Fruit fly (Drosophila melanogaster) whole organism, embryonic: ENCODE data around the gene CG15011.

Experiments
- CG10543 ChIP-seq: fragments of 200-800 bp; sonication (Bioruptor generic); optimal IDR thresholded peaks from 3 replicates; lab custom pipeline; 2017; ENCODE audit warnings: missing biosample characterization, mild to moderate bottlenecking, missing genetic modification characterization, moderate library complexity
- CG11093 ChIP-seq: fragments of 200-800 bp; sonication (Bioruptor generic); IDR thresholded peaks from 3 replicates; pipeline ENCODE4 v1.3.6; 2022; ENCODE audit warnings: missing biosample characterization, missing genetic modification characterization
- CG12071 ChIP-seq: fragments of 200-800 bp; sonication (Bioruptor generic); optimal IDR thresholded peaks from 3 replicates; lab custom pipeline; 2018; ENCODE audit warnings: missing biosample characterization, mild to moderate bottlenecking, missing genetic modification characterization
- CG12219 ChIP-seq: fragments of 200-800 bp; sonication (Bioruptor generic); optimal IDR thresholded peaks from 3 replicates; lab custom pipeline; 2018; ENCODE audit warnings: missing biosample characterization, mild to moderate bottlenecking, missing genetic modification characterization
- CG12391 ChIP-seq: fragments of 200-800 bp; sonication (Bioruptor generic); optimal IDR thresholded peaks from 3 replicates; lab custom pipeline; 2018; ENCODE audit warnings: missing biosample characterization, mild to moderate bottlenecking, missing genetic modification characterization, moderate library complexity
- CG13123 ChIP-seq: fragments of 200-800 bp; sonication (Bioruptor generic); optimal IDR thresholded peaks from 2 replicates; lab custom pipeline; 2016; ENCODE audit warnings: missing biosample characterization, missing genetic modification characterization
- CG13424 ChIP-seq: fragments of 200-800 bp; sonication (Bioruptor generic); optimal IDR thresholded peaks from 2 replicates; lab custom pipeline; 2019; ENCODE audit warnings: missing biosample characterization, mild to moderate bottlenecking, missing genetic modification characterization, moderate library complexity
- CG14050 ChIP-seq: fragments of 200-800 bp; sonication (Bioruptor generic); IDR thresholded peaks from 3 replicates; pipeline ENCODE4 v1.3.6; 2022; ENCODE audit warnings: missing biosample characterization, missing genetic modification characterization
- CG17328 ChIP-seq: fragments of 200-800 bp; sonication (Bioruptor generic); IDR thresholded peaks from 2 replicates; pipeline ENCODE4 v1.3.6; 2022; ENCODE audit warnings: missing biosample characterization, missing genetic modification characterization
- CG17612 ChIP-seq: fragments of 200-800 bp; sonication (Bioruptor generic); IDR thresholded peaks from 2 replicates; pipeline ENCODE4 v1.3.6; 2022; ENCODE audit warnings: missing biosample characterization, missing genetic modification characterization
- CG18599 ChIP-seq: fragments of 200-800 bp; sonication (Bioruptor generic); optimal IDR thresholded peaks from 3 replicates; lab custom pipeline; 2017; ENCODE audit warnings: missing biosample characterization, missing genetic modification characterization, mild to moderate bottlenecking, moderate library complexity, missing genetic modification reagents
- CG18619 ChIP-seq: fragments of 200-800 bp; sonication (Bioruptor generic); optimal IDR thresholded peaks from 3 replicates; lab custom pipeline; 2017; ENCODE audit warnings: missing biosample characterization, mild to moderate bottlenecking, missing genetic modification characterization
- CG2712 ChIP-seq: fragments of 200-800 bp; optimal IDR thresholded peaks from 3 replicates; lab custom pipeline; 2019; ENCODE audit warnings: missing biosample characterization, mild to moderate bottlenecking, missing genetic modification characterization, moderate library complexity
- CG31224 ChIP-seq: fragments of 200-800 bp; sonication (Bioruptor generic); IDR thresholded peaks from 2 replicates; pipeline ENCODE4 v1.3.6; 2022; ENCODE audit warnings: missing biosample characterization, missing genetic modification characterization
- CG4328 ChIP-seq: fragments of 200-800 bp; sonication (Bioruptor generic); optimal IDR thresholded peaks from 3 replicates; lab custom pipeline; 2017; ENCODE audit warnings: missing biosample characterization, missing genetic modification reagents, missing genetic modification characterization
- CG4617 ChIP-seq: fragments of 200-800 bp; sonication (Bioruptor generic); optimal IDR thresholded peaks from 3 replicates; lab custom pipeline; 2016; ENCODE audit warnings: missing biosample characterization, missing genetic modification characterization, borderline replicate concordance
- CG5180 ChIP-seq: fragments of 200-800 bp; sonication (Bioruptor generic); optimal IDR thresholded peaks from 3 replicates; lab custom pipeline; 2017; ENCODE audit warnings: missing biosample characterization, missing genetic modification characterization, mild to moderate bottlenecking, moderate library complexity, missing genetic modification reagents
- CG6813 ChIP-seq: fragments of 200-800 bp; sonication (Bioruptor generic); optimal IDR thresholded peaks from 2 replicates; lab custom pipeline; 2017; ENCODE audit warnings: missing biosample characterization, missing genetic modification characterization, mild to moderate bottlenecking, moderate library complexity, missing genetic modification reagents
- CG8944 ChIP-seq: fragments of 200-800 bp; sonication (Bioruptor generic); optimal IDR thresholded peaks from 3 replicates; lab custom pipeline; 2016; ENCODE audit warnings: missing biosample characterization, missing genetic modification characterization
- Chrac-16 ChIP-seq: fragments of 200-800 bp; sonication (Bioruptor generic); optimal IDR thresholded peaks from 3 replicates; lab custom pipeline; 2016; ENCODE audit warnings: missing biosample characterization, missing genetic modification characterization
- D ChIP-seq, 2 experiments: fragments of 200-800 bp in 1 of 2; fragments of >200 bp in 1 of 2; sonication (Bioruptor generic) in 1 of 2; optimal IDR thresholded peaks; 2 replicates in 1 of 2; 3 replicates in 1 of 2; lab custom pipeline; 2017; ENCODE audit warnings: mild to moderate bottlenecking in 1 of 2, missing biosample characterization in 1 of 2, missing genetic modification characterization in 1 of 2, missing genetic modification reagents in 1 of 2
- ERR ChIP-seq: fragments of 200-800 bp; sonication (Bioruptor generic); optimal IDR thresholded peaks from 2 replicates; lab custom pipeline; 2016; ENCODE audit warnings: missing biosample characterization, missing genetic modification characterization
- Fer2 ChIP-seq: fragments of 200-800 bp; sonication (Bioruptor generic); optimal IDR thresholded peaks from 2 replicates; lab custom pipeline; 2018; ENCODE audit warnings: missing biosample characterization, mild to moderate bottlenecking, missing genetic modification characterization, moderate library complexity
- H15 ChIP-seq: fragments of 200-800 bp; sonication (Bioruptor generic); IDR thresholded peaks from 3 replicates; pipeline ENCODE4 v1.3.6; 2022; ENCODE audit warnings: missing biosample characterization, missing genetic modification characterization
- HHEX ChIP-seq: fragments of 200-800 bp; sonication (Bioruptor generic); optimal IDR thresholded peaks from 3 replicates; lab custom pipeline; 2017; ENCODE audit warnings: missing biosample characterization, mild to moderate bottlenecking, missing genetic modification characterization, missing genetic modification reagents
- HLH54F ChIP-seq: fragments of 200-800 bp; sonication (Bioruptor generic); optimal IDR thresholded peaks from 3 replicates; lab custom pipeline; 2016; ENCODE audit warnings: missing biosample characterization, missing genetic modification characterization
- Ptx1 ChIP-seq: fragments of 200-800 bp; sonication (Bioruptor generic); IDR thresholded peaks from 2 replicates; pipeline ENCODE4 v1.3.6; 2022; ENCODE audit warnings: missing biosample characterization, missing genetic modification characterization
- Sin3A ChIP-seq: fragments of >200 bp; optimal IDR thresholded peaks from 2 replicates; lab custom pipeline; 2018
- Usf ChIP-seq: fragments of 200-800 bp; sonication (Bioruptor generic); optimal IDR thresholded peaks from 2 replicates; lab custom pipeline; 2017; ENCODE audit warnings: missing genotype, missing biosample characterization, missing genetic modification characterization
- amos ChIP-seq: fragments of 200-800 bp; sonication (Bioruptor generic); IDR thresholded peaks from 2 replicates; pipeline ENCODE4 v1.3.6; 2022; ENCODE audit warnings: missing biosample characterization, missing genetic modification characterization; ENCODE audit not compliant: partially characterized antibody
- bbx ChIP-seq: fragments of 200-800 bp; sonication (Bioruptor generic); IDR thresholded peaks from 2 replicates; pipeline ENCODE4 v1.3.6; 2022; ENCODE audit warnings: missing biosample characterization, missing genetic modification characterization; ENCODE audit not compliant: partially characterized antibody
- bcd ChIP-seq: fragments of 200-800 bp; sonication (Bioruptor generic); optimal IDR thresholded peaks from 2 replicates; lab custom pipeline; 2017; ENCODE audit warnings: missing biosample characterization, mild to moderate bottlenecking, missing genetic modification characterization
- cg ChIP-seq: fragments of 200-800 bp; sonication (Bioruptor generic); optimal IDR thresholded peaks from 3 replicates; lab custom pipeline; 2019; ENCODE audit warnings: missing biosample characterization, mild to moderate bottlenecking, missing genetic modification characterization, moderate library complexity
- cwo ChIP-seq: fragments of 200-800 bp; sonication (Bioruptor generic); optimal IDR thresholded peaks from 3 replicates; lab custom pipeline; 2017; ENCODE audit warnings: missing biosample characterization, missing genetic modification characterization, mild to moderate bottlenecking, moderate library complexity, missing genetic modification reagents
- dan ChIP-seq: fragments of 200-800 bp; sonication (Bioruptor generic); IDR thresholded peaks from 2 replicates; pipeline ENCODE4 v1.3.6; 2022; ENCODE audit warnings: missing biosample characterization, missing genetic modification characterization
- eve ChIP-seq, 2 experiments: fragments of >200 bp; optimal IDR thresholded peaks; 2 replicates each; lab custom pipeline; 2017; ENCODE audit warnings: missing biosample characterization in 2 of 2, missing genetic modification characterization in 2 of 2
- fd64A ChIP-seq: fragments of 200-800 bp; sonication (Bioruptor generic); optimal IDR thresholded peaks from 3 replicates; lab custom pipeline; 2018; ENCODE audit warnings: missing biosample characterization, mild to moderate bottlenecking, missing genetic modification characterization
- grn ChIP-seq: fragments of 200-800 bp; sonication (Bioruptor generic); optimal IDR thresholded peaks from 3 replicates; lab custom pipeline; 2017; ENCODE audit warnings: missing biosample characterization, missing genetic modification characterization
- her ChIP-seq: fragments of 200-800 bp; sonication (Bioruptor generic); optimal IDR thresholded peaks from 2 replicates; lab custom pipeline; 2016; ENCODE audit warnings: missing biosample characterization, missing genetic modification characterization
- hkb ChIP-seq, 2 experiments: fragments of 200-800 bp in 1 of 2; fragments of >200 bp in 1 of 2; sonication (Bioruptor generic) in 1 of 2; IDR thresholded peaks in 1 of 2; optimal IDR thresholded peaks in 1 of 2; 2 replicates each; pipeline versions ENCODE4 v1.3.6 to Lab custom; 2017 to 2022; ENCODE audit warnings: missing biosample characterization in 1 of 2, missing genetic modification characterization in 1 of 2
- pita ChIP-seq: fragments of 200-800 bp; sonication (Bioruptor generic); optimal IDR thresholded peaks from 2 replicates; lab custom pipeline; 2017; ENCODE audit warnings: missing biosample characterization, mild to moderate bottlenecking, missing genetic modification characterization
- pnt ChIP-seq: fragments of 200-800 bp; sonication (Bioruptor generic); optimal IDR thresholded peaks from 3 replicates; lab custom pipeline; 2016; ENCODE audit warnings: missing biosample characterization, missing genetic modification characterization
- sd ChIP-seq: fragments of 200-800 bp; sonication (Bioruptor generic); optimal IDR thresholded peaks from 3 replicates; lab custom pipeline; 2018; ENCODE audit warnings: missing biosample characterization, mild to moderate bottlenecking, missing genetic modification characterization, moderate library complexity
- trem ChIP-seq: fragments of 200-800 bp; optimal IDR thresholded peaks from 3 replicates; lab custom pipeline; 2019; ENCODE audit warnings: missing biosample characterization, mild to moderate bottlenecking, missing genetic modification characterization, moderate library complexity
- twi ChIP-seq: fragments of 200-800 bp; optimal IDR thresholded peaks from 2 replicates; lab custom pipeline; 2019; ENCODE audit warnings: missing biosample characterization, mild to moderate bottlenecking, missing genetic modification characterization, moderate library complexity
- tx ChIP-seq: fragments of 200-800 bp; sonication (Bioruptor generic); optimal IDR thresholded peaks from 2 replicates; lab custom pipeline; 2016; ENCODE audit warnings: missing biosample characterization, missing genetic modification characterization
- z ChIP-seq: fragments of 200-800 bp; sonication (Bioruptor generic); IDR thresholded peaks from 3 replicates; pipeline ENCODE4 v1.3.6; 2022; ENCODE audit warnings: missing biosample characterization, missing genetic modification characterization
- zfh1 ChIP-seq: fragments of 200-800 bp; sonication (Bioruptor generic); IDR thresholded peaks from 3 replicates; pipeline ENCODE4 v1.3.6; 2022; ENCODE audit warnings: missing biosample characterization, missing genetic modification characterization

CG15011 gene

DNA sequence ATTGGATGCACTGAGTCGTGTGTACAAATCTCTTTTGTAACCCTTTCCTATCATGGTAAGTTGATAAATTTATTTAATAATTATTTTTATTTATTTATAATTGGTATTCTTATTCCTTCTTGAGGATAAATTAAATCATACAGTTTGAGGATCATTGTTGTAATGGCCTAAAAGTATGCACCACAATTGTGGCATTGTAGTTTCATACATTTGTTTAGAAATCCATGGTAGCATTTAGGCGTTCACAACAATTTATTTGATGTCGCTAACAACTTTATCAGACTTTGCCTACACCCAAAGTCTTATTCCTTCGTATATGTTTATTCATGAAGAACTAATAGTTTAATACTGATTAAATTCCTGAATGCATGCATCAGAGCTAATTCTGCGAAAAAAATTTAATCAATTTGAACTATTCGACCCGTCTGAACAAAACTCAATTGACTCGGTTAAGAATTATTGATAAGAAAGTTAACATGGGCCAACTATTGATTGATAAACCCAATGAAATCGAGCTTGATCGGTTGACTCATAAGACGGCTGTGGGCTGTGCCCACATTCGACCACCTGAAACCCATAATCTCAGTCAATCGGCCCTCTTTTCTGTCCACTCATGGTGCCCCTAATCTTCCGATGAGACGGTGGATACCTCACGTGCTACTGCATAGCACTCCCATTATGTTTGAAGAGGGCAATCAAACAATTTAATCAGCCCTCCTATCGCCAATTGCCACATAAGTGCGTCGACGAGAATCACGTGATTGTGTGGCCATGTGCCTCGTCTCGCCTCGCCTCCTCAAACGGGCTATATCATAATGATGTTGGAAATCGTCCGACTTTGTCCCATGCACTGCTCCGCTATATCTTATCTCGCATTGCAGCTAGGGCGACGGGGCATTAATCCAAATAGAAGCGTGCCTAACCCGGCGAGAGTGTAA lies 39.4 kb downstream of the CG15011 start (continued):
- peak; percentile 99 for TF ChIP-seq grn
- TF ChIP-seq amos, result no peak; the same call in 1 of the 2 replicates
- peak; percentile 42 for TF ChIP-seq CG5180
- no peak for TF ChIP-seq CG4328 (GFP tag; lab: Kevin White, UChicago)
- no peak for TF ChIP-seq trem (tag; lab: Kevin White, UChicago)
- TF ChIP-seq dan (GFP tag; lab: Robert Waterston, UW), result no peak
- TF ChIP-seq CG10543 (GFP tag; lab: Kevin White, UChicago), result peak; percentile 70
- no peak for TF ChIP-seq CG17328 (GFP tag; lab: Robert Waterston, UW)
- TF ChIP-seq CG12219 (GFP tag; lab: Kevin White, UChicago), result peak; percentile 22
- TF ChIP-seq hkb (optimal IDR thresholded peaks at IDR 0.05; lab: Kevin White, UChicago), result no peak
- TF ChIP-seq hkb (GFP tag; IDR thresholded peaks at IDR 0.05; lab: Robert Waterston, UW), result no peak
- no peak for TF ChIP-seq CG13424 (tag; lab: Kevin White, UChicago)
- TF ChIP-seq pita (GFP tag; lab: Kevin White, UChicago), result no peak
- TF ChIP-seq CG14050 (GFP tag; lab: Robert Waterston, UW), result no peak
- TF ChIP-seq ERR (GFP tag; lab: Kevin White, UChicago), result no peak
- peak; percentile 17 for TF ChIP-seq twi
- TF ChIP-seq CG11093 (GFP tag; lab: Robert Waterston, UW), result no peak
- TF ChIP-seq cwo (GFP tag; lab: Kevin White, UChicago), result peak; percentile 100
- TF ChIP-seq Sin3A (lab: Kevin White, UChicago), result no peak
- no peak for TF ChIP-seq CG13123 (GFP tag; lab: Kevin White, UChicago)
- TF ChIP-seq HHEX (GFP tag; lab: Kevin White, UChicago), result no peak
- no peak for TF ChIP-seq bbx (GFP tag; lab: Robert Waterston, UW)
- TF ChIP-seq CG31224, result no peak
- TF ChIP-seq Usf, result no peak
- TF ChIP-seq CG18599 (GFP tag; lab: Kevin White, UChicago), result peak; percentile 24
- TF ChIP-seq HLH54F, result no peak
- TF ChIP-seq Chrac-16 (GFP tag; lab: Kevin White, UChicago), result no peak
- no peak for TF ChIP-seq CG2712 (tag; lab: Kevin White, UChicago)
- TF ChIP-seq Fer2 (tag; lab: Kevin White, UChicago), result no peak
- TF ChIP-seq zfh1 (GFP tag; lab: Robert Waterston, UW), result no peak
- TF ChIP-seq H15 (GFP tag; lab: Robert Waterston, UW), result no peak
- peak; percentile 22 for TF ChIP-seq CG6813 (GFP tag; lab: Kevin White, UChicago)
- TF ChIP-seq tx (GFP tag; lab: Kevin White, UChicago), result no peak
- no peak for TF ChIP-seq bcd (GFP tag; lab: Kevin White, UChicago)
- TF ChIP-seq CG18619 (GFP tag; lab: Kevin White, UChicago), result no peak
- peak; percentile 90 for TF ChIP-seq sd
- TF ChIP-seq CG8944 (GFP tag; lab: Kevin White, UChicago), result no peak
- TF ChIP-seq eve (GFP tag; optimal IDR thresholded peaks at IDR 0.05; lab: Kevin White, UChicago), result no peak
- TF ChIP-seq fd64A (GFP tag; lab: Kevin White, UChicago), result peak; percentile 20
- TF ChIP-seq D (optimal IDR thresholded peaks at IDR 0.05; lab: Kevin White, UChicago), result no peak
- no peak for TF ChIP-seq D (GFP tag; optimal IDR thresholded peaks at IDR 0.05; lab: Kevin White, UChicago)
- TF ChIP-seq cg (GFP tag; lab: Kevin White, UChicago), result no peak
- TF ChIP-seq her (GFP tag; lab: Kevin White, UChicago), result no peak
- no peak for TF ChIP-seq CG17612
- TF ChIP-seq pnt (GFP tag; lab: Kevin White, UChicago), result no peak
- TF ChIP-seq CG12391 (tag; lab: Kevin White, UChicago), result no peak
- TF ChIP-seq z, result no peak
- TF ChIP-seq CG12071, result peak; percentile 33
- no peak for TF ChIP-seq Ptx1
- no peak for TF ChIP-seq CG4617 (GFP tag; lab: Kevin White, UChicago)
